Worm (Caenorhabditis elegans) whole organism, L2 larva: ENCODE measurements around the gene acr-3.

Experiments
- crh-2 ChIP-seq: sonication (generic microtip); optimal IDR thresholded peaks from 2 replicates; lab custom pipeline; 2017; ENCODE audit warnings: missing biosample characterization, missing genetic modification characterization
- dmd-4 ChIP-seq: sonication (generic microtip); optimal IDR thresholded peaks from 2 replicates; lab custom pipeline; 2017; ENCODE audit warnings: missing biosample characterization, missing genetic modification characterization
- mdl-1 ChIP-seq, 2 experiments: fragments of 150-350 bp in 1 of 2; sonication (generic microtip) in 1 of 2; optimal IDR thresholded peaks; 2 replicates each; lab custom pipeline; 2017; ENCODE audit warnings: missing biosample characterization in 2 of 2, missing genetic modification characterization in 2 of 2
- snpc-4 ChIP-seq: fragments of 150-350 bp; optimal IDR thresholded peaks from 2 replicates; lab custom pipeline; 2014; ENCODE audit warnings: missing biosample characterization, missing genetic modification characterization
- unc-62 ChIP-seq: fragments of 150-350 bp; optimal IDR thresholded peaks from 2 replicates; lab custom pipeline; 2014; ENCODE audit warnings: missing biosample characterization, missing genetic modification reagents, missing genetic modification characterization
- zag-1 ChIP-seq: fragments of 150-350 bp; optimal IDR thresholded peaks from 2 replicates; lab custom pipeline; 2014; ENCODE audit warnings: missing biosample characterization, missing genetic modification characterization

DNA sequence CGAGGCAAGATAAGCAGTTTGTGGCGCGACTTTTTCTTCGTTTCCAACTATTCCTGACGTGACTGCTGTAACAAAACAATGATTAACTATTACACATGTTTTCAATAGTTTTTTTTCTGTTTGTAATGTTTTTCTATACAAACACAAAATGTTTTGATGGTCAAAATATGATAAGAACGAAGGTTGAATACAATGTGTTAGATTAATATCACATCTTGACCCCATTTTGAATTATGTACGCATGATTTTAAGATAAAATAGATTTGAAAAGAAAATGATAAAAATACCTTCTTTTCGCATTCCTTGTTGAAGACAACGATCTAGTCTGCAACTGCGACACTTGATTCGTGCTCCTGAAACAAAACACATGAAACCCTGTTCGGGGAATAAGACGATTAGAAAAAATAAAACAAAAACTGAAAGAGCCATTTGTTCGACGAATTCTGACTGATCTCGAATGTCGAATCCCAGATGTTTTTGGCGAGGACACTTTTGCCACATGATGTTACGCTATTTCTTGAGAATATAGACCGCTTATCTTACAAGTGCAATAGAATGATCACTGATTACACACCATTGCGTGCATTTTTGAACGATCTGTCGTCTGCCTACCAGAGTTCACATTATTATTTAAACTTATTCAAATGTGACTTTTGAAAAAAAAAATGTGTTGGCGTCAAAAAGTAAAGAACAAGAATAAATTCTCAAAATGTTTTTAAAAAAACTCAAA is 44.0 kb upstream of the acr-3 start:
- TF ChIP-seq unc-62 (GFP tag; lab: Kevin White, UChicago) (no peak), crh-2 (peak; percentile 42), dmd-4 (tag; lab: Kevin White, UChicago) (no peak), mdl-1 (tag; optimal IDR thresholded peaks at IDR 0.05; lab: Kevin White, UChicago) (no peak), zag-1 (tag; lab: Kevin White, UChicago) (no peak), snpc-4 (tag; lab: Kevin White, UChicago) (no peak)
